Fruit fly (Drosophila melanogaster) whole organism, larva: ENCODE data around the gene Arp2.

Experiments
- noc ChIP-seq: fragments of 200-800 bp; sonication (Bioruptor generic); optimal IDR thresholded peaks from 3 replicates; lab custom pipeline; 2019; ENCODE audit warnings: missing biosample characterization, mild to moderate bottlenecking, missing genetic modification characterization, moderate library complexity

Gene Arp2

dm6 chrX:16575097-16575496 lies 21.3 kb upstream of the Arp2 start:
- TF ChIP-seq noc (tag; lab: Kevin White, UChicago) = no peak

- TF ChIP-seq noc (tag; lab: Kevin White, UChicago) = no peak
These were observed 20.3 kb upstream of the Arp2 start for dm6 chrX:16574114-16574513.

DNA sequence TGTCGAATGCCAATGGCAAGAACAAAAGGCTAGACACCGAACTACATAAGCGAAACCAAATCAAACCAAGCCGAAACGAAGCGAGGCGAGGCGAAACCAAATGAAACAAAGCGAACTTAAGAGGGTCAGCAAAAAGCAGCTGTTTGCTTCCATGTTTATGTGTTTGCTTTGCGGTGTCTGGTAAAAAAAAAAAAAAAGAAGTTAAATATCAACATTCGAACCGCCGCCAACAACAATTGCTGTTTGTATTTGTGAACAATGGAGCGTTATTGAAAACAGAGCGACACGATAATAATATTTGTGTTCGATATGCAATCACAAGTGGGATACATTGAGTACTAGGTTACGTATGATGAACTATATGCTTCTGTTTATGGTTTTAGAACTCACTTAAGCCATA lies 19.9 kb upstream of the Arp2 start:
- no peak for TF ChIP-seq noc (tag; lab: Kevin White, UChicago)

DNA sequence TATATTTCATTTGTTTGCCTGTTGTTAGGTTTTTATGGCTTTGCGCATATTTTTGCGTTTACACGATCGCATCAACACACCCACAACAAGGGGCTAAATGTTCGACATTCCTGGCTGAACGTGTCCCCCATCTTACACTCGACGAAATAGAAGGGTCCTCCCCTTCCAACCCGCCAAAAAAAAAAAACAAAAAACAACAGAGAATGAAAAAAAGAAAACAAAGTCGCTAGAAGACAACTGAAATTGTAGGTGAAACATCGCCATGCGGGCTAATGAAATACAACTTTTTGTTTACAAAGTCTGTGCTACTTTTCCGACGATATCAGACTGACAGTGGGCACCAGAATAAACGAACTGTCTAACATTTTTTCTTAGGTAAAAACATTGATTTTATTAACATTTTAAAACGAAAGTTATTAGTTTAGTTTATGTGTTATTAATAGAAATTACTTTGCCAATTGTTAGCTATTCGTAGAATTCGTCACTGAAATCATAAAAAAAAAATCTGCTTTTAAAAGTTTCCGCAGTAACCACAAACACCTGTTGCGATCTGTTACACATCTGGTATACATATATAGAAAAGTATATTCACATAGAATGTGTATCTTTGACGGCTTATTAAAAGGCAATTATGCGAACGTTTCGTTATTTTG lies 16.9 kb upstream of the Arp2 start:
- no peak for TF ChIP-seq noc (tag; lab: Kevin White, UChicago)

DNA sequence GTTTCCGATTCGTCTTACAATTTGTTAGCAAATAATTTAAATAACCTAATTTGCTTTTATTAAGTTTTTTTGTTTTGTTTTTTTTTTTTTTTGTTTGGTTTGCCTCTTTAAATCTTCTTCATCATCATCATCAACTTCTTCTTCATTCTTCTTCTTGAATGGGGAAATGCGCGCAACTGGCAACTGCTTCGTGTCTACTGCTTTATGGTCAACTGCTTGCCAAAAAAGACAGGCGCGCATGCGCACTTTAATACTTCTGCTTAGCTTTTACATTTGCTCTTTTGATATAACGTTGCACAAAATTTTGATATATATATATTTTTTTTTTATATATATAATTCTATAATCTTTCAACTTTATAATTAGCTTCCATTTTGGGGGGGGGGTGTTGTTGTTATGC lies 11.6 kb upstream of the Arp2 start:
- TF ChIP-seq noc (tag; lab: Kevin White, UChicago) = no peak

DNA sequence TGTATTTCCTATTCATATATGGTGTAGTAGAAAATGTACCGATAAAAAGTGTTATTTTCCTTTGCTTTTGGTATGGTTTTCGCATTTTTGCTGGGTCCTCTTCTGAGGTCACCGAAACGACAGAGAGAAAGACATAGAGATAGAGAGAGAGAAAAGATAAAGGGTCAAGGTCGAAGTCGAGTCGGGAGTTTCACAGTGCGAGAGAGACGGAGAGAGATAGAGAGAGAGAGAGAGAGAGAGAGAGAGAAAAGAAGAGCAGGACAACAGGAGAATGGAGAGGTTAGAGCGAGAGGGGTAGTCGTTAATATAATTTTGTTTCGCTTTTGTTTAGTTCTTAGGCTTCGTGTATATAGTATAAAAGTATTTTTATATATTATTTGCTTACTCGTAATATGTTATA lies 8.5 kb upstream of the Arp2 start:
- no peak for TF ChIP-seq noc (tag; lab: Kevin White, UChicago)

- peak; percentile 44 for TF ChIP-seq noc (tag; lab: Kevin White, UChicago)
These were observed 6.0 kb upstream of the Arp2 start, which contains the start of gene Pp2B-14D for dm6 chrX:16559514-16560510. TSS of gene Pp2B-14D (minus strand) at chrX:16560016.

dm6 chrX:16552968-16553417 lies 775 bp downstream of the Arp2 start:
- TF ChIP-seq noc (tag; lab: Kevin White, UChicago) = no peak

DNA sequence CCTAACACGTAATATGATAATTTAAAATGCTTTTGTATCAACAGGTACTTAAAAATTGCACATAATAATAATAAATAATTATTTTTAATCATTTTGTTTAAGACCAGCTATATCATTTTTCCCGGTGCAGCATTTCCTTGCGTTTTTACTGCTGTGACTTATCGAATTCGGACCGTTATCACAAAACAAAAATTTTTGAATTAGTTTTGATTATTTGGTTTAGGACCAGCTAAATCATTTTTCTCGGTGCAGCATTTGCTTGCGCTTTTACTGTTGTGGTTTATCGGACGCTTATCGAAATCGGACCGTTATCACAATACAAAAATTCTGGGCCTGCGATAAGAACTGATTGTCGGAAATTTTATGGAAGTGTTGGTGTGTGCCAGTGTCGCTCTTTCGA lies 1.2 kb downstream of the Arp2 start:
- peak; percentile 62 for TF ChIP-seq noc (tag; lab: Kevin White, UChicago)

DNA sequence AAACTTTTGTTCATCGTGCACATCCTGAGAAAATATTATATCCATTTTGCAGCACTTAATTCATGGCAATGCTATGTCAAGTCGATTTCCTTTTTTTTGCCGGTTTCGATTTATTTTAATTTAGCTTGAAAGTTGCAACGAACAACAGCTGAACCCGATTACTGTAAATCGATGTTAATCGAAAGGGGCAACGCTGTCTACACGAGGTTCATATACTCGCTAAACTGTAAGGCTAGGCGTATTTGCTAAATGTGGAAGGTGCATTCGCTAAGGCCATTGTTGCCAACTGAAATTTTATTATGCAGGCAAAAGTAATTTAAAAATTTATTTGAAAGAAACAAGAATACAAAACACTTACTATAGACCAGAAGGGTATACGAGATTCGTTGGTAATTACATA lies 6.4 kb downstream of the Arp2 start, which contains the start of gene CG9902:
CG9902 (minus strand) TSS at position 131 of the 400 bp plus-strand sequence.
- no peak for TF ChIP-seq noc (tag; lab: Kevin White, UChicago)

- no peak for TF ChIP-seq noc (tag; lab: Kevin White, UChicago)
These were observed 12.9 kb downstream of the Arp2 start, which contains the start of gene CG9903 for dm6 chrX:16540802-16541346. TSS of gene CG9903 (minus strand) at chrX:16540852.

DNA sequence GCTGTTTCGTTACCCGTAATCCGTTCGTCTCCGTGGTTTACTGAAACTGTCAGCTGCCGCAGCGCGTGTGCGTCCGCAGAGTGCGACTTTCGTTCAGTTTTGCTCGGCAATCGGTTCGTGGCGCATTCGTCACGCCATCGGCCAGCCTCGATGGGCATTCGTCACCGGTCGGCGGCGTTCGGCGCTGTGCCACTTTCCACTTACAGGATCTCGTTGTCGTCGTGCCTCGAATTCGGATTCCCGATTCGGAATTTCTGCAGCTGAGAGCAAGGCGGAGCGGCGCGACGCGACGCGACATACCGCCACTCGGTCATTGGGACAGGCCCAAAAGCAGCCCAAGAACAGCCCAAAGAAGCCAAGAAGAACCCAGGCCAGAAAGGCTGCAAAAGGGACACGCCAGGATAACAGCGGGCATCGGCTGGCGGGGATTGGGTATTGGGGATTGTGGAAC lies 20.7 kb downstream of the Arp2 start, which contains the start of gene para:
para (minus strand) TSS at position 51 of the 451 bp plus-strand sequence.
- TF ChIP-seq noc (tag; lab: Kevin White, UChicago) = no peak

DNA sequence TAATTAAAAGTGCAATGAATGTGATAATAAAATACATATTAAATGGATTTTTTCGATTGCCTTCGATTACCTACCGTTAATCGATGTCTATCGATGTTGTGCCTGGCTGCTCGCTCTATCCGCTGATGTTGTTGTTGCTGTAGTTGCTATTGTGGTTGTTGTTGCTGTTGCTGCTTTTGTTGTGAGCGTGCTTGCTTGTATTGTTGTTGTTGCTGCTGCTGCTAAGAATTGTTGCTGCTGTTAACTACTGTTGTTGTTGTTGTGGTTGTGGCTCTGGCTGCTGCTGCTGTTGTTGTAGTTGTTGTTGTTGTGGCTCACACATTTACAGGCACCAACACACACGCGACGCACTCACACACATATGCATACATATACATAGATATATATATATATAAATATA lies 26.6 kb downstream of the Arp2 start:
- TF ChIP-seq noc (tag; lab: Kevin White, UChicago) = no peak

- TF ChIP-seq noc (tag; lab: Kevin White, UChicago) = no peak
These were observed 27.6 kb downstream of the Arp2 start for dm6 chrX:16526084-16526734.

dm6 chrX:16525315-16525714 lies 28.5 kb downstream of the Arp2 start, which contains the start of gene Cnx14D:
TSS of gene Cnx14D (minus strand) at chrX:16525415.
- TF ChIP-seq noc (tag; lab: Kevin White, UChicago) = no peak
